Worm (Caenorhabditis elegans): ENCODE data around the gene aqp-11.
A peak's percentile ranks its signal among the peaks of the same experiment; 100 is the strongest.

aqp-11 gene

ce11 chrIII:13643534-13643933, 29.5 kb upstream of the aqp-11 start, which contains the start of the genes drr-2 and set-16:
TSS of gene drr-2 (minus strand) at chrIII:13643570.
TSS of gene set-16 (plus strand) at chrIII:13643916.
- TF ChIP-seq unc-62 (GFP tag; optimal IDR thresholded peaks at IDR 0.05 in 1 of 2), result peak in 1 of 2 experiments; percentile 98
- TF ChIP-seq unc-62 (tag; optimal IDR thresholded peaks at IDR 0.05), result no peak
- TF ChIP-seq attf-4 (tag; optimal IDR thresholded peaks at IDR 0.05), result no peak
- TF ChIP-seq F10B5.3 (tag; optimal IDR thresholded peaks at IDR 0.05), result peak; percentile 95
- TF ChIP-seq ceh-62 (tag; optimal IDR thresholded peaks at IDR 0.05), result peak; percentile 7
- peak; percentile 96 for TF ChIP-seq nhr-48 (tag; optimal IDR thresholded peaks at IDR 0.05)
- TF ChIP-seq dpl-1 (GFP tag; optimal IDR thresholded peaks at IDR 0.05), result peak; percentile 97
- TF ChIP-seq ztf-7 (tag; optimal IDR thresholded peaks at IDR 0.05), result peak; percentile 89
- TF ChIP-seq F44E2.7 (GFP tag; IDR thresholded peaks at IDR 0.05), result peak; percentile 96
- peak; percentile 94 for TF ChIP-seq zfp-2 (tag; optimal IDR thresholded peaks at IDR 0.05)
- peak; percentile 87 to 97 for TF ChIP-seq daf-16 (GFP tag; optimal IDR thresholded peaks at IDR 0.05)
- peak; percentile 82 for TF ChIP-seq daf-16 (tag; optimal IDR thresholded peaks at IDR 0.05)
- TF ChIP-seq daf-19 (GFP tag; conservative IDR thresholded peaks at IDR 0.05), result no peak
- TF ChIP-seq F26F4.8 (GFP tag; conservative IDR thresholded peaks at IDR 0.05), result no peak
- TF ChIP-seq mxl-2 (GFP tag; conservative IDR thresholded peaks at IDR 0.05), result peak; percentile 88
- TF ChIP-seq mes-2 (tag; optimal IDR thresholded peaks at IDR 0.05; ENCODE audit: poor library complexity, severe bottlenecking), result peak; percentile 96
- no peak for TF ChIP-seq aly-2 (tag; optimal IDR thresholded peaks at IDR 0.05)
- peak; percentile 94 for TF ChIP-seq nhr-10 (tag; optimal IDR thresholded peaks at IDR 0.05)
- peak; percentile 97 for TF ChIP-seq spr-3 (GFP tag; optimal IDR thresholded peaks at IDR 0.05)
- no peak for TF ChIP-seq nhr-111 (GFP tag; optimal IDR thresholded peaks at IDR 0.05)
- TF ChIP-seq nhr-6 (tag; optimal IDR thresholded peaks at IDR 0.05), result peak; percentile 99
- TF ChIP-seq lin-39 (tag; optimal IDR thresholded peaks at IDR 0.05), result no peak
- TF ChIP-seq nhr-28 (tag; optimal IDR thresholded peaks at IDR 0.05), result peak; percentile 97
- TF ChIP-seq ceh-44 (GFP tag; IDR thresholded peaks at IDR 0.05), result 0 out of 2 replicates have a peak, but pooled peaks have one; percentile 41
- 0 out of 2 replicates have a peak, but pooled peaks have one; percentile 51 for TF ChIP-seq dmd-8 (GFP tag; IDR thresholded peaks at IDR 0.05)
- TF ChIP-seq tag-97 (GFP tag; IDR thresholded peaks at IDR 0.05), result 0 out of 2 replicates have a peak, but pooled peaks have one; percentile 71
- TF ChIP-seq R02D3.7 (tag; optimal IDR thresholded peaks at IDR 0.05), result peak; percentile 3
- peak; percentile 80 for TF ChIP-seq vab-7 (GFP tag; IDR thresholded peaks at IDR 0.05)
- TF ChIP-seq saeg-2 (GFP tag; IDR thresholded peaks at IDR 0.05), result peak; percentile 97
- peak; percentile 98 for TF ChIP-seq nhr-77 (tag; optimal IDR thresholded peaks at IDR 0.05)
- peak; percentile 96 for TF ChIP-seq lin-38 (GFP tag; IDR thresholded peaks at IDR 0.05)
- peak; percentile 55 for TF ChIP-seq cey-2 (tag; optimal IDR thresholded peaks at IDR 0.05; ENCODE audit: borderline replicate concordance, insufficient read depth)
- peak; percentile 97 for TF ChIP-seq Y75B8A.6 (GFP tag; IDR thresholded peaks at IDR 0.05)
- peak; percentile 93 for TF ChIP-seq php-3 (GFP tag; IDR thresholded peaks at IDR 0.05)
- TF ChIP-seq fkh-10 (GFP tag; optimal IDR thresholded peaks at IDR 0.05), result peak; percentile 92
- peak; percentile 87 to 93 for TF ChIP-seq hif-1 (tag; optimal IDR thresholded peaks at IDR 0.05)
- peak in 1 of 2 experiments; percentile 86 for TF ChIP-seq ZK546.5 (tag; optimal IDR thresholded peaks at IDR 0.05)
- TF ChIP-seq dmd-9 (GFP tag; IDR thresholded peaks at IDR 0.05), result peak; percentile 98
- TF ChIP-seq ces-1 (GFP tag; optimal IDR thresholded peaks at IDR 0.05), result peak; percentile 87
- peak; percentile 96 for TF ChIP-seq F37D6.2 (tag; optimal IDR thresholded peaks at IDR 0.05)
- TF ChIP-seq zip-11 (GFP tag; IDR thresholded peaks at IDR 0.05), result 0 out of 2 replicates have a peak, but pooled peaks have one; percentile 41
- TF ChIP-seq skn-1 (tag; optimal IDR thresholded peaks at IDR 0.05), result peak; percentile 79
- TF ChIP-seq lim-7 (GFP tag; IDR thresholded peaks at IDR 0.05), result peak; percentile 61; the same call in 1 of the 2 replicates
- peak; percentile 95 for TF ChIP-seq lin-15B (tag; optimal IDR thresholded peaks at IDR 0.05)
- no peak for TF ChIP-seq unc-39 (tag; optimal IDR thresholded peaks at IDR 0.05)
- peak; percentile 83 for TF ChIP-seq zip-2 (tag; optimal IDR thresholded peaks at IDR 0.05)
- peak; percentile 96 for TF ChIP-seq duxl-1 (tag; optimal IDR thresholded peaks at IDR 0.05; ENCODE audit: poor library complexity)
- TF ChIP-seq spr-1 (tag; optimal IDR thresholded peaks at IDR 0.05), result peak; percentile 96
- peak; percentile 98 for TF ChIP-seq mdt-29 (GFP tag; IDR thresholded peaks at IDR 0.05)
- peak; percentile 99 for TF ChIP-seq dmd-6 (GFP tag; IDR thresholded peaks at IDR 0.05)
- peak; percentile 77 for TF ChIP-seq nhr-76 (tag; optimal IDR thresholded peaks at IDR 0.05)
- 0 out of 2 replicates have a peak, but pooled peaks have one; percentile 51 for TF ChIP-seq ZK337.2 (GFP tag; IDR thresholded peaks at IDR 0.05)

Data from whole organism, L4 larva.